Fruit fly (Drosophila melanogaster): ENCODE measurements around the gene CG13950.

The CG13950 gene

DNA sequence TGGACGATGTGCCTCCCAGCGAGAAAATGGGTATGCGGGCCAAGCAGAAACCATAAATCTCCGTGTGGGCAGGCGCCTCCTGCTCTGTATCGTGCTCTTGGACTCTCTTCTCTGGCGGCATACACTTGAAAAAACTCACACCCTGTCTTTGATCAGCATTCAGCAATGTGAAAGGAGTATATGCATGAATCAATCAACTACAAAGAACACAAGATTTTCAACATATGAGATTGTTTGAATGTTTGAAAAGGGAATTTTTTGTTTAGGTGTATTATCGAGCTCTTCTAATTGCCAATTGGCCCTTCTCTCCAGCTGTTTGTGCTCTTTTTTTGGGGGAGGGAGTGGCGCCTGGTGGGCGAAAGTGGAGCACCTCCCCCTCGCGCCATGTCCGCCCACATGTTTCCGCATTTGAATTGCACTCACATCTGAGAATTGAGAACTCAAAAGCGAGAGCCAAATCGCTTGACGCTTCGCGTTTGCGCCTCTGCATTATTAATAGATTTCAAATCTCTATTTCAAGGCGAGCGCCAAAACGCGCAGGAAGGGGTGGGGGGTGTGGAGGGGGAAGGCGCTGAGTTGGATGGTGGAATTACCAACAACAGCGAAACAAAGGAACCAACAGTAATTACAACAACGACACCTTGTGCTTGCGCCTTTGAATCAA lies 14.5 kb upstream of the CG13950 start (continued):
- TF ChIP-seq CG13296 (GFP tag; optimal IDR thresholded peaks at IDR 0.05) (peak; percentile 82), CG5245 (GFP tag; optimal IDR thresholded peaks at IDR 0.05) (peak; percentile 71), ara (GFP tag; IDR thresholded peaks at IDR 0.05) (peak; percentile 86), Tbp (GFP tag; optimal IDR thresholded peaks at IDR 0.05) (no peak), Hmr (GFP tag; optimal IDR thresholded peaks at IDR 0.05) (peak; percentile 89), az2 (GFP tag; optimal IDR thresholded peaks at IDR 0.05) (peak; percentile 86), jigr1 (GFP tag; IDR thresholded peaks at IDR 0.05) (peak; percentile 62; the same call in 2 of the 3 replicates), lbe (GFP tag; optimal IDR thresholded peaks at IDR 0.05) (peak; percentile 26), CG11085 (GFP tag; IDR thresholded peaks at IDR 0.05) (peak; percentile 76), TFAM (GFP tag; optimal IDR thresholded peaks at IDR 0.05) (no peak), CG31224 (GFP tag; IDR thresholded peaks at IDR 0.05) (peak; percentile 80; the same call in 1 of the 2 replicates), CG1792 (GFP tag; optimal IDR thresholded peaks at IDR 0.05) (peak; percentile 87), CG34224 (GFP tag; IDR thresholded peaks at IDR 0.05; ENCODE audit: partially characterized antibody) (no peak), CG4360 (GFP tag; IDR thresholded peaks at IDR 0.05) (peak; percentile 63), hth (optimal IDR thresholded peaks at IDR 0.05) (no peak), H2.0 (GFP tag; IDR thresholded peaks at IDR 0.05) (peak; percentile 92), cato (GFP tag; optimal IDR thresholded peaks at IDR 0.05; ENCODE audit: borderline replicate concordance) (peak; percentile 48), kay (GFP tag; optimal IDR thresholded peaks at IDR 0.05) (peak; percentile 65), CG34422 (GFP tag; IDR thresholded peaks at IDR 0.05) (peak; percentile 90), pnt (GFP tag; optimal IDR thresholded peaks at IDR 0.05) (peak; percentile 88), slp2 (GFP tag; optimal IDR thresholded peaks at IDR 0.05) (peak; percentile 85), CG8359 (GFP tag; optimal IDR thresholded peaks at IDR 0.05; ENCODE audit: borderline replicate concordance) (peak; percentile 37), CG7357 (GFP tag; IDR thresholded peaks at IDR 0.05) (peak; percentile 75), odd (GFP tag; optimal IDR thresholded peaks at IDR 0.05) (peak; percentile 78), CG7963 (GFP tag; IDR thresholded peaks at IDR 0.05; ENCODE audit: partially characterized antibody) (no peak), corto (GFP tag; optimal IDR thresholded peaks at IDR 0.05) (no peak), CG8944 (GFP tag; optimal IDR thresholded peaks at IDR 0.05) (peak; percentile 84), Elba2 (GFP tag; optimal IDR thresholded peaks at IDR 0.05) (no peak), Sox100B (GFP tag; optimal IDR thresholded peaks at IDR 0.05) (peak; percentile 73), CG10274 (GFP tag; optimal IDR thresholded peaks at IDR 0.05) (peak; percentile 68), CG6254 (GFP tag; optimal IDR thresholded peaks at IDR 0.05) (peak; percentile 74), crp (GFP tag; optimal IDR thresholded peaks at IDR 0.05) (peak in 1 of 2 experiments; percentile 64), klu (GFP tag; IDR thresholded peaks at IDR 0.05) (peak; percentile 69), row (GFP tag; IDR thresholded peaks at IDR 0.05) (peak; percentile 93), CG12219 (GFP tag; optimal IDR thresholded peaks at IDR 0.05) (peak; percentile 88), CG11504 (tag; optimal IDR thresholded peaks at IDR 0.05) (peak; percentile 88), CG2120 (GFP tag; optimal IDR thresholded peaks at IDR 0.05) (peak; percentile 92), ken (GFP tag; IDR thresholded peaks at IDR 0.05) (peak; percentile 90), Stat92E (GFP tag; optimal IDR thresholded peaks at IDR 0.05) (no peak), CG8089 (GFP tag; optimal IDR thresholded peaks at IDR 0.05) (peak; percentile 83), tna (GFP tag; IDR thresholded peaks at IDR 0.05; ENCODE audit: partially characterized antibody) (no peak), CG2116 (GFP tag; optimal IDR thresholded peaks at IDR 0.05) (peak; percentile 21), CG9215 (GFP tag; IDR thresholded peaks at IDR 0.05) (peak; percentile 72), Deaf1 (tag; optimal IDR thresholded peaks at IDR 0.05) (peak; percentile 58), unpg (GFP tag; optimal IDR thresholded peaks at IDR 0.05) (peak; percentile 89), CG12299 (tag; optimal IDR thresholded peaks at IDR 0.05) (peak; percentile 41), CG12104 (GFP tag; optimal IDR thresholded peaks at IDR 0.05) (peak; percentile 64), ftz-f1 (GFP tag; optimal IDR thresholded peaks at IDR 0.05) (peak; percentile 24), CG9817 (tag; optimal IDR thresholded peaks at IDR 0.05) (peak; percentile 88)

All from whole organism, embryonic.